Worm (Caenorhabditis elegans): ENCODE results near the gene sdz-36.

DNA sequence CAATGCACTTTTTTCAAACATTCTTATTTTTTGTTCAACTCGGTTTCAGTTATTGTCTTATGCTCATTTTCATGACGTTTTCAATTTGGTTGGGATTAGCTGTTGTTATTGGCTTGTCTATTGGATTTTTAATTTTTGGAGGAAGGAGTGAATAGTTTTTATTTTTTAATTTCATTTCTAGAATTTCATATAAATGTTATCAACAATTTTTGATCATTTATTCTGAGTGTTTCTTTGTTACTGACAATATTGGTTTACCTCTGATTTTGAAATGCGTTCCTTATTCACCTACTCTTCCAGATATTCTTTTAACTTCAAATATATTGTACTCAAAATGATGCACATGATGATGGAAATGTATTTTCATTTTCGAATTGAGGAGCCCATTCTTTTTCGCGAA lies 36.7 kb upstream of the sdz-36 start, which contains the start of gene F58G6.7:
- TF ChIP-seq rpc-1 (optimal IDR thresholded peaks at IDR 0.05), result no peak
- no peak for TF ChIP-seq rpc-1 (tag; optimal IDR thresholded peaks at IDR 0.05)
- TF ChIP-seq F33H1.4 (GFP tag; IDR thresholded peaks at IDR 0.05), result no peak
- TF ChIP-seq mes-4 (tag; optimal IDR thresholded peaks at IDR 0.05), result no peak
- TF ChIP-seq bed-1 (GFP tag; IDR thresholded peaks at IDR 0.05), result no peak
- TF ChIP-seq bed-2 (GFP tag; IDR thresholded peaks at IDR 0.05), result no peak
- TF ChIP-seq aptf-3 (GFP tag; IDR thresholded peaks at IDR 0.05), result no peak
- TF ChIP-seq ztf-18 (tag; optimal IDR thresholded peaks at IDR 0.05), result no peak
- TF ChIP-seq pha-4 (tag; optimal IDR thresholded peaks at IDR 0.05), result no peak
- no peak for TF ChIP-seq nfya-1 (tag; optimal IDR thresholded peaks at IDR 0.05; ENCODE audit: borderline replicate concordance, insufficient read depth)
- no peak for TF ChIP-seq dpl-1 (GFP tag; optimal IDR thresholded peaks at IDR 0.05)
- TF ChIP-seq egl-18 (GFP tag; IDR thresholded peaks at IDR 0.05), result no peak

Measured in whole organism, young adult.